Worm (Caenorhabditis elegans) whole organism, late embryonic: ENCODE results near the gene mrps-5.

Experiments
- C08G9.2 ChIP-seq: sonication (generic microtip); optimal IDR thresholded peaks from 2 replicates; lab custom pipeline; 2016; ENCODE audit warnings: mild to moderate bottlenecking, missing genetic modification characterization, moderate library complexity, missing compliant biosample characterization
- C38D4.7 ChIP-seq: fragments of 200-800 bp; sonication (Bioruptor generic); optimal IDR thresholded peaks from 2 replicates; lab custom pipeline; 2018; ENCODE audit warnings: mild to moderate bottlenecking, missing genetic modification characterization, moderate library complexity, missing compliant biosample characterization
- F13H6.1 ChIP-seq: sonication (generic microtip); optimal IDR thresholded peaks from 2 replicates; lab custom pipeline; 2016; ENCODE audit warnings: missing genetic modification characterization, missing compliant biosample characterization
- T23F11.4 ChIP-seq: fragments of 200-800 bp; sonication (Bioruptor generic); optimal IDR thresholded peaks from 2 replicates; lab custom pipeline; 2018; ENCODE audit warnings: mild to moderate bottlenecking, missing genetic modification characterization, missing compliant biosample characterization
- ahr-1 ChIP-seq: sonication (generic microtip); optimal IDR thresholded peaks from 2 replicates; lab custom pipeline; 2016; ENCODE audit warnings: missing genetic modification characterization, missing compliant biosample characterization
- ceh-14 ChIP-seq: sonication (generic microtip); optimal IDR thresholded peaks from 2 replicates; lab custom pipeline; 2016; ENCODE audit warnings: missing genotype, missing genetic modification characterization, missing compliant biosample characterization
- ceh-18 ChIP-seq: sonication (generic microtip); optimal IDR thresholded peaks from 2 replicates; lab custom pipeline; 2016; ENCODE audit warnings: missing genetic modification characterization, missing compliant biosample characterization
- ceh-2 ChIP-seq: sonication (generic microtip); optimal IDR thresholded peaks from 2 replicates; lab custom pipeline; 2016; ENCODE audit warnings: missing genotype, missing genetic modification characterization, missing compliant biosample characterization
- ceh-22 ChIP-seq: sonication (generic microtip); optimal IDR thresholded peaks from 2 replicates; lab custom pipeline; 2017; ENCODE audit warnings: missing biosample characterization, missing genetic modification characterization
- ceh-24 ChIP-seq: sonication (generic microtip); optimal IDR thresholded peaks from 2 replicates; lab custom pipeline; 2016; ENCODE audit warnings: mild to moderate bottlenecking, missing genetic modification characterization, missing compliant biosample characterization
- ceh-31 ChIP-seq: sonication (generic microtip); optimal IDR thresholded peaks from 2 replicates; lab custom pipeline; 2016; ENCODE audit warnings: missing genetic modification characterization, missing compliant biosample characterization
- ceh-45 ChIP-seq: fragments of 200-800 bp; sonication (Bioruptor generic); IDR thresholded peaks from 2 replicates; pipeline ENCODE4 v1.3.6; 2022; ENCODE audit warnings: missing genetic modification reagents, missing genetic modification characterization, missing compliant biosample characterization
- ceh-48 ChIP-seq: sonication (generic microtip); optimal IDR thresholded peaks from 2 replicates; lab custom pipeline; 2016; ENCODE audit warnings: missing genetic modification characterization, inconsistent platforms, missing compliant biosample characterization
- ceh-6 ChIP-seq: fragments of 200-800 bp; sonication (Bioruptor generic); optimal IDR thresholded peaks from 2 replicates; lab custom pipeline; 2018; ENCODE audit warnings: mild to moderate bottlenecking, missing genetic modification characterization, missing compliant biosample characterization
- ceh-9 ChIP-seq: sonication (generic microtip); optimal IDR thresholded peaks from 2 replicates; lab custom pipeline; 2016; ENCODE audit warnings: mild to moderate bottlenecking, missing genetic modification characterization, inconsistent platforms, missing compliant biosample characterization
- che-1 ChIP-seq: sonication (generic microtip); optimal IDR thresholded peaks from 2 replicates; lab custom pipeline; 2016; ENCODE audit warnings: mild to moderate bottlenecking, missing genetic modification characterization, missing compliant biosample characterization
- dmd-4 ChIP-seq: sonication (generic microtip); optimal IDR thresholded peaks from 2 replicates; lab custom pipeline; 2016; ENCODE audit warnings: borderline replicate concordance, missing genetic modification characterization, missing compliant biosample characterization
- elt-4 ChIP-seq: sonication (generic microtip); optimal IDR thresholded peaks from 2 replicates; lab custom pipeline; 2016; ENCODE audit warnings: missing genetic modification characterization, missing compliant biosample characterization
- ets-4 ChIP-seq: sonication (generic microtip); optimal IDR thresholded peaks from 2 replicates; lab custom pipeline; 2016; ENCODE audit warnings: missing genetic modification characterization, missing compliant biosample characterization
- eyg-1 ChIP-seq: sonication (generic microtip); optimal IDR thresholded peaks from 2 replicates; lab custom pipeline; 2016; ENCODE audit warnings: missing genotype, missing genetic modification characterization, missing compliant biosample characterization
- fax-1 ChIP-seq: sonication (generic microtip); optimal IDR thresholded peaks from 2 replicates; lab custom pipeline; 2016; ENCODE audit warnings: missing genotype, missing genetic modification characterization, missing compliant biosample characterization
- fkh-6 ChIP-seq: sonication (generic microtip); optimal IDR thresholded peaks from 2 replicates; lab custom pipeline; 2016; ENCODE audit warnings: missing genetic modification characterization, missing compliant biosample characterization
- gmeb-2 ChIP-seq: sonication (generic microtip); optimal IDR thresholded peaks from 2 replicates; lab custom pipeline; 2016; ENCODE audit warnings: missing genetic modification characterization, inconsistent platforms, missing compliant biosample characterization
- hlh-13 ChIP-seq: fragments of 200-800 bp; sonication (Bioruptor generic); optimal IDR thresholded peaks from 2 replicates; lab custom pipeline; 2018; ENCODE audit warnings: mild to moderate bottlenecking, missing genetic modification characterization, missing compliant biosample characterization
- hlh-6 ChIP-seq: sonication (generic microtip); optimal IDR thresholded peaks from 2 replicates; lab custom pipeline; 2016; ENCODE audit warnings: missing genotype, missing genetic modification characterization, missing compliant biosample characterization
- lim-6 ChIP-seq: sonication (generic microtip); optimal IDR thresholded peaks from 2 replicates; lab custom pipeline; 2016; ENCODE audit warnings: missing genetic modification characterization, missing compliant biosample characterization
- nfya-1 ChIP-seq: sonication (generic microtip); optimal IDR thresholded peaks from 2 replicates; lab custom pipeline; 2017; ENCODE audit warnings: missing genetic modification characterization, mild to moderate bottlenecking, missing compliant biosample characterization, antibody characterized with exemption, moderate library complexity
- nhr-11 ChIP-seq: fragments of 150-350 bp; optimal IDR thresholded peaks from 2 replicates; lab custom pipeline; 2014; ENCODE audit warnings: missing biosample characterization, missing genetic modification characterization
- nhr-232 ChIP-seq: sonication (generic microtip); optimal IDR thresholded peaks from 2 replicates; lab custom pipeline; 2016; ENCODE audit warnings: missing genetic modification characterization, missing compliant biosample characterization
- npax-4 ChIP-seq: sonication (generic microtip); optimal IDR thresholded peaks from 2 replicates; lab custom pipeline; 2016; ENCODE audit warnings: missing genetic modification characterization, missing compliant biosample characterization
- odd-2 ChIP-seq: sonication (generic microtip); optimal IDR thresholded peaks from 2 replicates; lab custom pipeline; 2017; ENCODE audit warnings: antibody characterized with exemption, mild to moderate bottlenecking, missing genetic modification characterization, missing compliant biosample characterization
- pag-3 ChIP-seq: sonication (generic microtip); optimal IDR thresholded peaks from 2 replicates; lab custom pipeline; 2016; ENCODE audit warnings: missing compliant biosample characterization, missing genetic modification characterization, borderline replicate concordance
- pax-1 ChIP-seq: fragments of 150-350 bp; optimal IDR thresholded peaks from 2 replicates; lab custom pipeline; 2014; ENCODE audit warnings: missing biosample characterization, missing genetic modification characterization
- ref-2 ChIP-seq: sonication (generic microtip); optimal IDR thresholded peaks from 2 replicates; lab custom pipeline; 2016; ENCODE audit warnings: missing genetic modification characterization, missing compliant biosample characterization
- sdc-2 ChIP-seq: sonication (generic microtip); optimal IDR thresholded peaks from 2 replicates; lab custom pipeline; 2016; ENCODE audit warnings: missing genotype, missing genetic modification characterization, missing compliant biosample characterization
- sox-2 ChIP-seq: fragments of 200-800 bp; sonication (Bioruptor generic); IDR thresholded peaks from 2 replicates; pipeline ENCODE4 v1.3.6; 2022; ENCODE audit warnings: missing genetic modification reagents, missing genetic modification characterization, missing compliant biosample characterization
- sox-4 ChIP-seq: sonication (generic microtip); optimal IDR thresholded peaks from 2 replicates; lab custom pipeline; 2017; ENCODE audit warnings: mild to moderate bottlenecking, missing genetic modification characterization, inconsistent platforms, missing compliant biosample characterization
- unc-3 ChIP-seq, 2 experiments: fragments of 200-800 bp in 1 of 2; sonication (Bioruptor generic) in 1 of 2; sonication (generic microtip) in 1 of 2; conservative IDR thresholded peaks in 1 of 2; optimal IDR thresholded peaks in 1 of 2; 2 replicates each; pipeline versions ENCODE4 v1.3.6 to Lab custom; 2016 to 2022; ENCODE audit warnings: missing compliant biosample characterization in 2 of 2, missing genetic modification characterization in 2 of 2, missing genetic modification reagents in 1 of 2
- unc-42 ChIP-seq: sonication (generic microtip); optimal IDR thresholded peaks from 2 replicates; lab custom pipeline; 2016; ENCODE audit warnings: missing genotype, missing genetic modification characterization, missing compliant biosample characterization
- zip-5 ChIP-seq: sonication (generic microtip); optimal IDR thresholded peaks from 2 replicates; lab custom pipeline; 2016; ENCODE audit warnings: missing genetic modification characterization, missing compliant biosample characterization
- ztf-16 ChIP-seq: sonication (generic microtip); optimal IDR thresholded peaks from 2 replicates; lab custom pipeline; 2017; ENCODE audit warnings: missing genetic modification characterization, missing compliant biosample characterization

The mrps-5 gene

DNA sequence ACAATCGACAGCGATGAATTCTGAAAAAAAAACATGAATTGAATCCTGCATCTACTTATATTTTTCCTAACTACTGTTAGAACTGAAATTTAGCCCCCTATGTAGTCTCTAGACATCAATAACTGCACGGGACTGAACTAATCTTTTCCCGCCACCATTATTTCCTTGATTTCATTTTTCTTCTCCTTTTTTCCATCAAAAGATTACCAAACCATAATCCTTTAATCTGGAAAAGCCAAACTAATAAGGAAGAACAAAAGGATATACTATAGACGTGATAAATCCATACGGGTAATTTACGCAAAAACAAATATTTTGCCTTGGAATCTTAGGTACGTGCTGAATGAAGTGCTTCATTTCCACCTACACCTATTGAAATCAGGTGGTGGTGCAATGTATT lies 4.0 kb downstream of the mrps-5 start:
- TF ChIP-seq T23F11.4 (GFP tag; lab: Kevin White, UChicago) = no peak
- no peak for TF ChIP-seq hlh-6 (tag; lab: Kevin White, UChicago)
- TF ChIP-seq zip-5 (tag; lab: Kevin White, UChicago) = no peak
- no peak for TF ChIP-seq eyg-1
- no peak for TF ChIP-seq odd-2 (tag; lab: Kevin White, UChicago)
- TF ChIP-seq npax-4 (tag; lab: Kevin White, UChicago) = no peak
- no peak for TF ChIP-seq F13H6.1 (tag; lab: Kevin White, UChicago)
- no peak for TF ChIP-seq sdc-2 (tag; lab: Kevin White, UChicago)
- no peak for TF ChIP-seq ztf-16
- TF ChIP-seq ceh-24 = no peak
- no peak for TF ChIP-seq ceh-48
- TF ChIP-seq pax-1 (tag; lab: Kevin White, UChicago) = no peak
- no peak for TF ChIP-seq ref-2 (tag; lab: Kevin White, UChicago)
- TF ChIP-seq ceh-45 (GFP tag; lab: Robert Waterston, UW) = no peak
- no peak for TF ChIP-seq fkh-6 (tag; lab: Kevin White, UChicago)
- no peak for TF ChIP-seq elt-4
- no peak for TF ChIP-seq nhr-11
- no peak for TF ChIP-seq ceh-18 (tag; lab: Kevin White, UChicago)

DNA sequence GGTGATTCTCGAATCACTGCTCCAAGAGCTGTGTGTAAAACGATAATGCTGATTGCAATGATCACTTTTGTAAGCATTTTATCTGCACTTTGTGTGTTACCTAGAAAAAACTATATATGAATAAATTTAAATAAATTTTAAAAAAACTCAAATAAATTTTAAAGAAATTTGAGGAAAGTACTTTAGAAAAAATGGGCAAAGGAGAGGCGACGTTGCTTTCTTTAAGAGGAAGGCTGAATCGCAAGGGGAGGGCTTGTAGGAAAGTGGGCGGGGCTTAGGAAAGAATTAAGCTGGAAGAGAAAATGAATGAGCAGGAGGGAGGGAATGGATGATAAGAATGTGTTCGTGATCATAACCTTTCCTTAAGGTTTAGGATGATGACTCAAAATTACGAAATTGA lies 4.6 kb downstream of the mrps-5 start, which contains the start of gene E02A10.4:
E02A10.4 (minus strand) TSS at position 101 of the 400 bp plus-strand sequence.
- TF ChIP-seq C08G9.2 = no peak
- TF ChIP-seq fax-1 (tag; lab: Kevin White, UChicago) = no peak
- no peak for TF ChIP-seq zip-5 (tag; lab: Kevin White, UChicago)
- TF ChIP-seq ceh-18 (tag; lab: Kevin White, UChicago) = no peak
- TF ChIP-seq unc-42 (tag; lab: Kevin White, UChicago) = no peak
- no peak for TF ChIP-seq ceh-2
- TF ChIP-seq fkh-6 (tag; lab: Kevin White, UChicago) = no peak
- no peak for TF ChIP-seq ref-2 (tag; lab: Kevin White, UChicago)

DNA sequence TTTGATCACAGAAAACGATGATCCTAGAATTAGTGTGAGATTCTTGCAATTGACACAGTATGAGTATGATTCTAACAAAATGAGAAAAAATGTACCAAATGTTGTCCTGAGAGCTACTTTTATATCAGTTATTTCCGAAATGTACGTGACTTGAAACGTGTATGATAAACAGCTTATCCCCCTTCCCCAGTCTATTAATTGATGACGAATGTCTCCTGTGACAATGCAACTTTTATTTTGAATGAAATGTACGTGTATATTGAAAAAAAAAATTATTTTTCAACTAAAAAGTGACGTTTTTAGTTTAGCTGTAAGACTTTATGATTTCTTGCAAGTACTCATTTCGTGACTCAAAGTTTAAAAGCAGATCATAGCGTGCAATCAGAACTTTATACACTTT lies 7.0 kb downstream of the mrps-5 start:
- no peak for TF ChIP-seq hlh-13
- TF ChIP-seq ref-2 (tag; lab: Kevin White, UChicago) = no peak
- no peak for TF ChIP-seq pag-3 (tag; lab: Kevin White, UChicago)
- TF ChIP-seq C38D4.7 = no peak
- TF ChIP-seq nhr-11 = no peak
- no peak for TF ChIP-seq ahr-1
- no peak for TF ChIP-seq nhr-232 (tag; lab: Kevin White, UChicago)
- no peak for TF ChIP-seq ceh-31
- TF ChIP-seq sox-2 (GFP tag; lab: Robert Waterston, UW) = no peak
- TF ChIP-seq fkh-6 (tag; lab: Kevin White, UChicago) = no peak
- TF ChIP-seq C08G9.2 = no peak
- no peak for TF ChIP-seq ceh-22 (tag; lab: Kevin White, UChicago)
- no peak for TF ChIP-seq ztf-16
- TF ChIP-seq gmeb-2 = no peak
- TF ChIP-seq lim-6 = no peak

DNA sequence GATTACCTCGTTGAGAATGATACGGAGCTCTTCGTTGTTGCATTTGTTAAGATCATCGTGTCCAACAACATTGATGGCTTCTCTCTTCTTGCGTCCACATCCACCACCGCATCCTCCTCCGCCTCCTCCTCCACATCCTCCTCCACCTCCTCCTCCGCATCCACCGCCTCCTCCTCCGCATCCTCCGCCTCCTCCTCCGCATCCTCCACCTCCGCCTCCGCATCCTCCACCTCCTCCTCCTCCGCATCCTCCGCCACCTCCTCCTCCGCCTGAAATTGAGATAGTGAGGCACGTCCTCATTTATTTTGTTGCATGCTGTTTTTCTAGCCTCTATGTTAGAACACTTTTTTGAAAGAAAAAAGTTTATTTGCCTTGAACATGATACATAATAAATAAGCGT lies 12.6 kb downstream of the mrps-5 start:
- no peak for TF ChIP-seq fax-1 (tag; lab: Kevin White, UChicago)
- TF ChIP-seq unc-42 (tag; lab: Kevin White, UChicago) = no peak
- TF ChIP-seq nhr-232 (tag; lab: Kevin White, UChicago) = no peak
- TF ChIP-seq ceh-6 = no peak
- TF ChIP-seq ceh-9 = no peak
- TF ChIP-seq sox-4 (tag; lab: Kevin White, UChicago) = no peak
- no peak for TF ChIP-seq unc-3 (GFP tag; conservative IDR thresholded peaks at IDR 0.05; lab: Robert Waterston, UW)
- TF ChIP-seq unc-3 (tag; optimal IDR thresholded peaks at IDR 0.05; lab: Kevin White, UChicago) = no peak
- TF ChIP-seq ceh-14 (tag; lab: Kevin White, UChicago) = no peak
- no peak for TF ChIP-seq che-1 (tag; lab: Kevin White, UChicago)
- TF ChIP-seq nfya-1 (tag; lab: Kevin White, UChicago) = no peak
- TF ChIP-seq ets-4 (tag; lab: Kevin White, UChicago) = no peak
- no peak for TF ChIP-seq dmd-4 (tag; lab: Kevin White, UChicago)
